Worm (Caenorhabditis elegans) whole organism, L1 larva: ENCODE results near the gene sru-37.

Source experiments
- C04F5.9 ChIP-seq: sonication (generic microtip); optimal IDR thresholded peaks from 2 replicates; lab custom pipeline; 2016; ENCODE audit warnings: missing genetic modification characterization, missing compliant biosample characterization
- C16A3.4 ChIP-seq: fragments of 150-350 bp; optimal IDR thresholded peaks from 2 replicates; lab custom pipeline; 2014; ENCODE audit warnings: missing biosample characterization, missing genetic modification characterization
- C34B4.2 ChIP-seq: sonication (generic microtip); optimal IDR thresholded peaks from 2 replicates; lab custom pipeline; 2017; ENCODE audit warnings: mild to moderate bottlenecking, missing genetic modification characterization, missing compliant biosample characterization
- aha-1 ChIP-seq: fragments of 150-350 bp; optimal IDR thresholded peaks from 2 replicates; lab custom pipeline; 2014; ENCODE audit warnings: missing biosample characterization, missing genetic modification characterization
- aly-2 ChIP-seq: fragments of 150-350 bp; optimal IDR thresholded peaks from 2 replicates; lab custom pipeline; 2014; ENCODE audit warnings: missing biosample characterization, missing genetic modification characterization
- ama-1 ChIP-seq: fragments of 150-350 bp; optimal IDR thresholded peaks from 2 replicates; lab custom pipeline; 2014
- ceh-8 ChIP-seq: fragments of 200-800 bp; sonication (Bioruptor generic); optimal IDR thresholded peaks from 2 replicates; lab custom pipeline; 2018; ENCODE audit warnings: mild to moderate bottlenecking, missing genetic modification characterization, moderate library complexity, missing compliant biosample characterization
- ces-1 ChIP-seq: fragments of 150-350 bp; optimal IDR thresholded peaks from 2 replicates; lab custom pipeline; 2014; ENCODE audit warnings: missing biosample characterization, missing genetic modification reagents, missing genetic modification characterization
- dpl-1 ChIP-seq, 3 experiments: fragments of 150-350 bp in 2 of 3; sonication (generic microtip) in 1 of 3; optimal IDR thresholded peaks; 2 replicates each; lab custom pipeline; 2014 to 2017; ENCODE audit warnings: missing biosample characterization in 3 of 3, missing genetic modification characterization in 3 of 3, missing genetic modification reagents in 3 of 3
- efl-1 ChIP-seq, 4 experiments: fragments of 150-350 bp; optimal IDR thresholded peaks in 3 of 4; peaks in 1 of 4; 1 replicate in 1 of 4; 2 replicates in 3 of 4; lab custom pipeline; 2014; ENCODE audit warnings: missing biosample characterization in 2 of 4, missing genetic modification characterization in 2 of 4, missing genetic modification reagents in 2 of 4
- elt-2 ChIP-seq: sonication (generic microtip); optimal IDR thresholded peaks from 2 replicates; lab custom pipeline; 2016; ENCODE audit warnings: missing genetic modification characterization, mild to moderate bottlenecking, inconsistent platforms, missing compliant biosample characterization, missing genetic modification reagents
- elt-3 ChIP-seq, 6 experiments: fragments of 150-350 bp in 1 of 6; sonication (generic microtip); optimal IDR thresholded peaks; 2 replicates each; lab custom pipeline; 2017 to 2018; ENCODE audit warnings: missing biosample characterization in 6 of 6, missing genetic modification characterization in 6 of 6, inconsistent platforms in 1 of 6
- ets-5 ChIP-seq: fragments of 200-800 bp; sonication (Bioruptor generic); IDR thresholded peaks from 2 replicates; pipeline ENCODE4 v1.3.6; 2022; ENCODE audit warnings: missing genetic modification characterization, missing compliant biosample characterization
- fkh-8 ChIP-seq: sonication (generic microtip); optimal IDR thresholded peaks from 2 replicates; lab custom pipeline; 2016; ENCODE audit warnings: mild to moderate bottlenecking, missing genetic modification characterization, missing compliant biosample characterization
- hlh-4 ChIP-seq: sonication (generic microtip); optimal IDR thresholded peaks from 2 replicates; lab custom pipeline; 2016; ENCODE audit warnings: mild to moderate bottlenecking, missing genetic modification characterization, missing compliant biosample characterization
- jun-1 ChIP-seq: fragments of 150-350 bp; optimal IDR thresholded peaks from 2 replicates; lab custom pipeline; 2014; ENCODE audit warnings: missing biosample characterization, missing genetic modification reagents, missing genetic modification characterization
- lin-13 ChIP-seq: fragments of 150-350 bp; optimal IDR thresholded peaks from 2 replicates; lab custom pipeline; 2014; ENCODE audit warnings: missing biosample characterization, missing genetic modification reagents, missing genetic modification characterization
- lin-39 ChIP-seq: fragments of 150-350 bp; optimal IDR thresholded peaks from 2 replicates; lab custom pipeline; 2014; ENCODE audit warnings: missing biosample characterization, missing genetic modification reagents, missing genetic modification characterization
- mab-9 ChIP-seq: fragments of 200-800 bp; sonication (Bioruptor generic); IDR thresholded peaks from 2 replicates; pipeline ENCODE4 v1.3.6; 2022; ENCODE audit warnings: missing genetic modification reagents, missing genetic modification characterization, missing compliant biosample characterization
- mdl-1 ChIP-seq, 2 experiments: fragments of 150-350 bp; optimal IDR thresholded peaks; 2 replicates each; lab custom pipeline; 2014 to 2017; ENCODE audit warnings: missing biosample characterization in 2 of 2, missing genetic modification characterization in 2 of 2, inconsistent platforms in 1 of 2
- mep-1 ChIP-seq: fragments of 150-350 bp; optimal IDR thresholded peaks from 2 replicates; lab custom pipeline; 2014; ENCODE audit warnings: missing biosample characterization, missing genetic modification characterization
- nhr-11 ChIP-seq: fragments of 150-350 bp; optimal IDR thresholded peaks from 2 replicates; lab custom pipeline; 2014; ENCODE audit warnings: missing biosample characterization, missing genetic modification characterization
- nhr-237 ChIP-seq: fragments of 150-350 bp; optimal IDR thresholded peaks from 2 replicates; lab custom pipeline; 2014; ENCODE audit warnings: missing biosample characterization, missing genetic modification characterization
- nhr-28 ChIP-seq: fragments of 150-350 bp; optimal IDR thresholded peaks from 2 replicates; lab custom pipeline; 2014; ENCODE audit warnings: missing biosample characterization, missing genetic modification characterization
- nhr-47 ChIP-seq: sonication (generic microtip); optimal IDR thresholded peaks from 2 replicates; lab custom pipeline; 2016; ENCODE audit warnings: mild to moderate bottlenecking, missing genetic modification characterization, moderate library complexity, missing compliant biosample characterization
- nhr-77 ChIP-seq: fragments of 150-350 bp; optimal IDR thresholded peaks from 2 replicates; lab custom pipeline; 2014; ENCODE audit warnings: missing biosample characterization, missing genetic modification characterization
- pax-3 ChIP-seq: fragments of 200-800 bp; sonication (Bioruptor generic); optimal IDR thresholded peaks from 2 replicates; lab custom pipeline; 2018; ENCODE audit warnings: mild to moderate bottlenecking, missing genetic modification characterization, moderate library complexity, missing compliant biosample characterization
- pqm-1 ChIP-seq: sonication (generic microtip); optimal IDR thresholded peaks from 3 replicates; lab custom pipeline; 2017; ENCODE audit warnings: missing biosample characterization, missing genetic modification characterization
- sup-37 ChIP-seq: fragments of 200-800 bp; sonication (Bioruptor generic); optimal IDR thresholded peaks from 2 replicates; lab custom pipeline; 2018; ENCODE audit warnings: mild to moderate bottlenecking, missing genetic modification characterization, missing compliant biosample characterization
- tbx-2 ChIP-seq: sonication (generic microtip); optimal IDR thresholded peaks from 2 replicates; lab custom pipeline; 2016; ENCODE audit warnings: missing genetic modification characterization, missing compliant biosample characterization
- unc-130 ChIP-seq: fragments of 150-350 bp; optimal IDR thresholded peaks from 2 replicates; lab custom pipeline; 2017; ENCODE audit warnings: missing biosample characterization, missing genetic modification characterization, inconsistent platforms
- vab-15 ChIP-seq: sonication (generic microtip); optimal IDR thresholded peaks from 2 replicates; lab custom pipeline; 2017; ENCODE audit warnings: missing genotype, mild to moderate bottlenecking, missing genetic modification characterization, missing compliant biosample characterization
- zag-1 ChIP-seq: fragments of 150-350 bp; optimal IDR thresholded peaks from 2 replicates; lab custom pipeline; 2014; ENCODE audit warnings: missing biosample characterization, missing genetic modification characterization

sru-37 gene

DNA sequence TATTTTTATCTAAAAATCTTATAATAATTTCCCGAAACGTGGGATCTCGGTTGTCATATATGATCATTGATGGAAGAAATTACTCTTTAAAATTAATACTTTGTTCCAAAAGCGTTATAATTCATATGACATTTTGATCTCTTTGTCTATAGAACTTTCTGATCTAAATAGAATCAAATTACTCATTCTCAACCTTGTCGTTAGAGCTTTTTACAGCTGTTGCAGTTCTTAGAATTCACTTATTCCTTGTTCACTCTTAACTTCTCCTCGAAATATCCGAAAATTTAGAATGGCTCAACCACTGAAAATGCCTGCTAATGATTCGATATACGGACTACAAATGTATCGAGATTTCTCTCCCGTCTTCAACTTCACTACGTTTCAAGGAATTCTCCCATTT, 5.9 kb downstream of the sru-37 start, which contains the start of gene sru-29:
Gene sru-29 (plus strand): TSS at position 301 of the 400 bp plus-strand sequence.
- TF ChIP-seq hlh-4 (tag; lab: Kevin White, UChicago): peak; percentile 4
- no peak for TF ChIP-seq ceh-8 (GFP tag; lab: Kevin White, UChicago)

ce11 chrV:9812216-9812615, 7.0 kb downstream of the sru-37 start:
- TF ChIP-seq C16A3.4 (tag; lab: Kevin White, UChicago): no peak
- no peak for TF ChIP-seq elt-2
- no peak for TF ChIP-seq mdl-1 (tag; optimal IDR thresholded peaks at IDR 0.05; lab: Kevin White, UChicago)
- no peak for TF ChIP-seq nhr-237 (tag; lab: Kevin White, UChicago)
- no peak for TF ChIP-seq sup-37
- TF ChIP-seq mab-9 (GFP tag; lab: Robert Waterston, UW): no peak
- no peak for TF ChIP-seq elt-3 (tag; optimal IDR thresholded peaks at IDR 0.05; lab: Kevin White, UChicago)
- TF ChIP-seq C34B4.2 (tag; lab: Kevin White, UChicago): no peak
- TF ChIP-seq nhr-11 (tag; lab: Kevin White, UChicago): no peak
- no peak for TF ChIP-seq nhr-28
- no peak for TF ChIP-seq lin-13
- no peak for TF ChIP-seq nhr-77 (tag; lab: Kevin White, UChicago)
- TF ChIP-seq ets-5 (GFP tag; lab: Robert Waterston, UW): no peak

DNA sequence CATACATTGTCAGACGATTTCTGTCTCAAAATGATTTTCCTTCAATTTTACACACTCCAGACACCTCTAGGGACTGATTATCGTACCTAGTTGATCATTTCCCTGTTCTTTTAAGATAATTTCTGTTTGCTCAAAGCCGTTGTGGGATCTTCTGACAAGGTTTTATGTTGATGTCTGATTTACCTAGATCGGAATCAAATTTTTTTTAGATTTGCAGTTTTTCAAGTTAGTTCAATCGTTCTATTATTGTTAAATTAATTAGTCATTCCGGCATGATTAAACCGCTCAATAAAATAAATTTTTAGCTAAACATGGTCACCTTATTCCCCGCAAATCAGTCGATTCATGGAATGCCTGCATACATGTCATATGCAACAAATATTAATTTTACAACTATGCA, 8.3 kb downstream of the sru-37 start, which contains the start of gene sru-30:
Gene sru-30 (plus strand): TSS at position 301 of the 400 bp plus-strand sequence.
- TF ChIP-seq fkh-8 (tag; lab: Kevin White, UChicago) (no peak), zag-1 (tag; lab: Kevin White, UChicago) (no peak), unc-130 (no peak), nhr-47 (tag; lab: Kevin White, UChicago) (no peak), C04F5.9 (tag; lab: Kevin White, UChicago) (no peak), ama-1 (lab: Kevin White, UChicago) (no peak), pax-3 (no peak), C34B4.2 (tag; lab: Kevin White, UChicago) (no peak), tbx-2 (no peak), pqm-1 (tag; lab: Kevin White, UChicago) (no peak), aly-2 (tag; lab: Kevin White, UChicago) (no peak), jun-1 (tag; lab: Kevin White, UChicago) (no peak), nhr-11 (tag; lab: Kevin White, UChicago) (no peak), mab-9 (GFP tag; lab: Robert Waterston, UW) (no peak)
- TF ChIP-seq, all 84 proteins: peak for 0

DNA sequence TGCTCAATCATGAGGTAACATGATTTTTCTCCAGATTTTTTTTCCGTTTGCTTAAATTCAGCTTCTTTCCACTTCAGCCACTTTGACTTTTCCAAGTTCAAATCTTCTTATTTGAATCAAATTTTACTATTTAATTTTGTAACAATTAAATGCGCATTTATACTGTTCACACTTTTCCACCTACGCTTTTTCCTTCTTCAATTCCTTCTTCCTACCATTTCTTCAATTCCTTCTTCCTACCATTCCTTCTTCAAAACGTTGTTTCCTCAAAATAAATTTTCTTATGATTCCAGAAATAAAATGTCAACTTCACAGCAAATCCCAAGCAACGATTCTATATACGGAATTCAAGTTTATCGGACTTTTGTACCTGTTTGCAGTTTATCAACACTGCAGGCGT, 11.1 kb downstream of the sru-37 start, which contains the start of gene sru-31:
Gene sru-31 (plus strand): TSS at position 301 of the 400 bp plus-strand sequence.
- no peak for TF ChIP-seq lin-13
- no peak for TF ChIP-seq efl-1 (optimal IDR thresholded peaks at IDR 0.05; lab: Kevin White, UChicago)
- peak in 1 of 2 experiments; percentile 58 for TF ChIP-seq efl-1 (GFP tag; optimal IDR thresholded peaks at IDR 0.05 in 1 of 2; lab: Kevin White, UChicago)

ce11 chrV:9821724-9822123, 16.5 kb downstream of the sru-37 start, which contains the start of gene str-193:
TSS of gene str-193 (minus strand) at chrV:9821824.
- no peak for TF ChIP-seq mep-1 (tag; lab: Kevin White, UChicago)
- TF ChIP-seq hlh-4 (tag; lab: Kevin White, UChicago): no peak
- TF ChIP-seq nhr-47 (tag; lab: Kevin White, UChicago): no peak
- TF ChIP-seq lin-13: no peak
- no peak for TF ChIP-seq unc-130
- no peak for TF ChIP-seq ces-1 (GFP tag; lab: Kevin White, UChicago)
- TF ChIP-seq vab-15 (tag; lab: Kevin White, UChicago): no peak
- TF ChIP-seq aha-1 (tag; lab: Kevin White, UChicago): no peak
- no peak for TF ChIP-seq dpl-1 (GFP tag; optimal IDR thresholded peaks at IDR 0.05; lab: Kevin White, UChicago)
- no peak for TF ChIP-seq lin-39 (tag; lab: Kevin White, UChicago)
